Fruit fly (Drosophila melanogaster) Kc167 (cell line): ENCODE measurements around the gene gce.

ENCODE experiments used
- Myc ChIP-seq: fragments of >200 bp; optimal IDR thresholded peaks from 2 replicates; lab custom pipeline; 2017; ENCODE audit warnings: missing external identifiers
- h ChIP-seq: fragments of >200 bp; optimal IDR thresholded peaks from 3 replicates; lab custom pipeline; 2018; ENCODE audit warnings: missing external identifiers
- psq ChIP-seq: fragments of >200 bp; optimal IDR thresholded peaks from 2 replicates; lab custom pipeline; 2017; ENCODE audit warnings: missing external identifiers

- TF ChIP-seq h (lab: Kevin White, UChicago), result no peak
- TF ChIP-seq Myc, result no peak
- TF ChIP-seq psq (lab: Kevin White, UChicago), result no peak
Observed at dm6 chrX:15303176-15304115, 5.9 kb downstream of the gce start.
